Worm (Caenorhabditis elegans) whole organism, midembryonic: ENCODE results near the gene chw-1.

Experiments used
- T22C8.4 ChIP-seq: fragments of 200-800 bp; sonication (Bioruptor generic); IDR thresholded peaks from 2 replicates; pipeline ENCODE4 v1.3.6; 2022; ENCODE audit warnings: missing genetic modification characterization, missing compliant biosample characterization
- cog-1 ChIP-seq: sonication (generic microtip); optimal IDR thresholded peaks from 2 replicates; lab custom pipeline; 2016; ENCODE audit warnings: missing genetic modification characterization, missing compliant biosample characterization
- flt-1 ChIP-seq: fragments of 200-800 bp; sonication (Bioruptor generic); IDR thresholded peaks from 2 replicates; pipeline ENCODE4 v1.3.6; 2022; ENCODE audit warnings: missing genetic modification characterization, missing compliant biosample characterization
- klf-2 ChIP-seq: fragments of 200-800 bp; sonication (Bioruptor generic); conservative IDR thresholded peaks from 2 replicates; pipeline ENCODE4 v1.3.6; 2022; ENCODE audit warnings: missing genetic modification reagents, missing genetic modification characterization, missing compliant biosample characterization
- med-1 ChIP-seq: sonication (generic microtip); optimal IDR thresholded peaks from 2 replicates; lab custom pipeline; 2017; ENCODE audit warnings: missing genetic modification characterization, mild to moderate bottlenecking, missing compliant biosample characterization, antibody characterized with exemption, missing genetic modification reagents; ENCODE audit not compliant: insufficient read depth
- ref-1 ChIP-seq: fragments of 200-800 bp; sonication (Bioruptor generic); conservative IDR thresholded peaks from 2 replicates; pipeline ENCODE4 v1.3.6; 2022; ENCODE audit warnings: missing genetic modification reagents, missing genetic modification characterization, missing compliant biosample characterization
- tab-1 ChIP-seq: fragments of 200-800 bp; sonication (Bioruptor generic); IDR thresholded peaks from 2 replicates; pipeline ENCODE4 v1.3.6; 2022; ENCODE audit warnings: missing genetic modification characterization, missing compliant biosample characterization
- ztf-23 ChIP-seq: fragments of 200-800 bp; sonication (Bioruptor generic); IDR thresholded peaks from 2 replicates; pipeline ENCODE4 v1.3.6; 2022; ENCODE audit warnings: missing genetic modification reagents, missing genetic modification characterization, missing compliant biosample characterization
- ztf-29 ChIP-seq: fragments of 200-800 bp; sonication (Bioruptor generic); IDR thresholded peaks from 2 replicates; pipeline ENCODE4 v1.3.6; 2022; ENCODE audit warnings: missing genetic modification reagents, missing genetic modification characterization, missing compliant biosample characterization

chw-1 gene

ce11 chrV:10462066-10462465 lies at the start of gene chw-1:
chw-1 (plus strand) TSS chrV:10462282.
- no peak for TF ChIP-seq T22C8.4 (GFP tag; lab: Robert Waterston, UW)
- no peak for TF ChIP-seq ref-1 (GFP tag; lab: Robert Waterston, UW)
- TF ChIP-seq ztf-29 (GFP tag; lab: Robert Waterston, UW): no peak
- no peak for TF ChIP-seq med-1 (GFP tag; lab: Kevin White, UChicago)
- TF ChIP-seq flt-1 (GFP tag; lab: Robert Waterston, UW): no peak
- no peak for TF ChIP-seq cog-1 (tag; lab: Kevin White, UChicago)
- TF ChIP-seq ztf-23 (GFP tag; lab: Robert Waterston, UW): no peak
- no peak for TF ChIP-seq tab-1 (GFP tag; lab: Robert Waterston, UW)
- TF ChIP-seq klf-2 (GFP tag; lab: Robert Waterston, UW): no peak

- no peak for TF ChIP-seq ref-1 (GFP tag; lab: Robert Waterston, UW)
- TF ChIP-seq T22C8.4 (GFP tag; lab: Robert Waterston, UW): no peak
- no peak for TF ChIP-seq tab-1 (GFP tag; lab: Robert Waterston, UW)
- no peak for TF ChIP-seq cog-1 (tag; lab: Kevin White, UChicago)
- no peak for TF ChIP-seq ztf-23 (GFP tag; lab: Robert Waterston, UW)
- TF ChIP-seq flt-1 (GFP tag; lab: Robert Waterston, UW): no peak
- TF ChIP-seq med-1 (GFP tag; lab: Kevin White, UChicago): no peak
- no peak for TF ChIP-seq klf-2 (GFP tag; lab: Robert Waterston, UW)
- TF ChIP-seq ztf-29 (GFP tag; lab: Robert Waterston, UW): no peak
Observed at ce11 chrV:10414610-10415009, 47.5 kb upstream of the chw-1 start, which contains the start of gene F15H10.9. F15H10.9 (minus strand) TSS chrV:10414710.

ce11 chrV:10416925-10417324 lies 45.2 kb upstream of the chw-1 start, which contains the start of gene F15H10.10:
F15H10.10 (minus strand) TSS chrV:10417025.
- no peak for TF ChIP-seq ref-1 (GFP tag; lab: Robert Waterston, UW)
- no peak for TF ChIP-seq klf-2 (GFP tag; lab: Robert Waterston, UW)
- TF ChIP-seq cog-1 (tag; lab: Kevin White, UChicago): no peak
- TF ChIP-seq flt-1 (GFP tag; lab: Robert Waterston, UW): no peak
- no peak for TF ChIP-seq ztf-29 (GFP tag; lab: Robert Waterston, UW)
- no peak for TF ChIP-seq med-1 (GFP tag; lab: Kevin White, UChicago)
- no peak for TF ChIP-seq ztf-23 (GFP tag; lab: Robert Waterston, UW)
- no peak for TF ChIP-seq tab-1 (GFP tag; lab: Robert Waterston, UW)
- no peak for TF ChIP-seq T22C8.4 (GFP tag; lab: Robert Waterston, UW)

ce11 chrV:10418961-10419360 lies 43.1 kb upstream of the chw-1 start, which contains the start of gene F15H10.5:
F15H10.5 (minus strand) TSS chrV:10419061.
- TF ChIP-seq ztf-29 (GFP tag; lab: Robert Waterston, UW) (no peak), T22C8.4 (GFP tag; lab: Robert Waterston, UW) (no peak), tab-1 (GFP tag; lab: Robert Waterston, UW) (no peak), ztf-23 (GFP tag; lab: Robert Waterston, UW) (no peak), ref-1 (GFP tag; lab: Robert Waterston, UW) (no peak), med-1 (GFP tag; lab: Kevin White, UChicago) (no peak), klf-2 (GFP tag; lab: Robert Waterston, UW) (no peak), flt-1 (GFP tag; lab: Robert Waterston, UW) (no peak), cog-1 (tag; lab: Kevin White, UChicago) (no peak)

ce11 chrV:10421802-10422201 lies 40.3 kb upstream of the chw-1 start, which contains the start of gene col-13:
col-13 (minus strand) TSS chrV:10421902.
- no peak for TF ChIP-seq klf-2 (GFP tag; lab: Robert Waterston, UW)
- TF ChIP-seq T22C8.4 (GFP tag; lab: Robert Waterston, UW): no peak
- no peak for TF ChIP-seq ztf-23 (GFP tag; lab: Robert Waterston, UW)
- no peak for TF ChIP-seq flt-1 (GFP tag; lab: Robert Waterston, UW)
- TF ChIP-seq cog-1 (tag; lab: Kevin White, UChicago): no peak
- no peak for TF ChIP-seq ref-1 (GFP tag; lab: Robert Waterston, UW)

- no peak for TF ChIP-seq cog-1 (tag; lab: Kevin White, UChicago)
- TF ChIP-seq klf-2 (GFP tag; lab: Robert Waterston, UW): no peak
- TF ChIP-seq tab-1 (GFP tag; lab: Robert Waterston, UW): no peak
- TF ChIP-seq ztf-23 (GFP tag; lab: Robert Waterston, UW): no peak
- no peak for TF ChIP-seq med-1 (GFP tag; lab: Kevin White, UChicago)
- no peak for TF ChIP-seq flt-1 (GFP tag; lab: Robert Waterston, UW)
- TF ChIP-seq ref-1 (GFP tag; lab: Robert Waterston, UW): no peak
Observed at ce11 chrV:10423511-10423910, 38.6 kb upstream of the chw-1 start.

- TF ChIP-seq ztf-29 (GFP tag; lab: Robert Waterston, UW) (no peak), tab-1 (GFP tag; lab: Robert Waterston, UW) (no peak), ztf-23 (GFP tag; lab: Robert Waterston, UW) (no peak), ref-1 (GFP tag; lab: Robert Waterston, UW) (no peak), med-1 (GFP tag; lab: Kevin White, UChicago) (no peak), flt-1 (GFP tag; lab: Robert Waterston, UW) (no peak), cog-1 (tag; lab: Kevin White, UChicago) (no peak), klf-2 (GFP tag; lab: Robert Waterston, UW) (no peak), T22C8.4 (GFP tag; lab: Robert Waterston, UW) (no peak)
Observed at ce11 chrV:10425098-10425497, 37.0 kb upstream of the chw-1 start, which contains the start of gene col-12. col-12 (minus strand) TSS chrV:10425198.

ce11 chrV:10426253-10426652 lies 35.8 kb upstream of the chw-1 start, which contains the start of gene apc-10:
apc-10 (minus strand) TSS chrV:10426353.
- TF ChIP-seq tab-1 (GFP tag; lab: Robert Waterston, UW): no peak
- TF ChIP-seq flt-1 (GFP tag; lab: Robert Waterston, UW): no peak
- no peak for TF ChIP-seq ztf-23 (GFP tag; lab: Robert Waterston, UW)
- no peak for TF ChIP-seq klf-2 (GFP tag; lab: Robert Waterston, UW)
- no peak for TF ChIP-seq ztf-29 (GFP tag; lab: Robert Waterston, UW)
- no peak for TF ChIP-seq med-1 (GFP tag; lab: Kevin White, UChicago)
- TF ChIP-seq cog-1 (tag; lab: Kevin White, UChicago): no peak
- TF ChIP-seq ref-1 (GFP tag; lab: Robert Waterston, UW): no peak
- no peak for TF ChIP-seq T22C8.4 (GFP tag; lab: Robert Waterston, UW)
